Worm (Caenorhabditis elegans) whole organism, L1 larva: ENCODE results near the gene T28B11.1.
A peak's percentile ranks its signal among the peaks of the same experiment; 100 is the strongest.

Experiments used
- C04F5.9 ChIP-seq: sonication (generic microtip); optimal IDR thresholded peaks from 2 replicates; lab custom pipeline; 2016; ENCODE audit warnings: missing genetic modification characterization, missing compliant biosample characterization
- C16A3.4 ChIP-seq: fragments of 150-350 bp; optimal IDR thresholded peaks from 2 replicates; lab custom pipeline; 2014; ENCODE audit warnings: missing biosample characterization, missing genetic modification characterization
- C34B4.2 ChIP-seq: sonication (generic microtip); optimal IDR thresholded peaks from 2 replicates; lab custom pipeline; 2017; ENCODE audit warnings: mild to moderate bottlenecking, missing genetic modification characterization, missing compliant biosample characterization
- F16B12.6 ChIP-seq: fragments of 150-350 bp; optimal IDR thresholded peaks from 2 replicates; lab custom pipeline; 2014; ENCODE audit warnings: missing biosample characterization, missing genetic modification characterization
- Y116A8C.19 ChIP-seq: sonication (generic microtip); optimal IDR thresholded peaks from 2 replicates; lab custom pipeline; 2016; ENCODE audit warnings: missing compliant biosample characterization, missing genetic modification characterization, borderline replicate concordance
- aly-2 ChIP-seq: fragments of 150-350 bp; optimal IDR thresholded peaks from 2 replicates; lab custom pipeline; 2014; ENCODE audit warnings: missing biosample characterization, missing genetic modification characterization
- ama-1 ChIP-seq: fragments of 150-350 bp; optimal IDR thresholded peaks from 2 replicates; lab custom pipeline; 2014
- blmp-1 ChIP-seq: fragments of 150-350 bp; optimal IDR thresholded peaks from 2 replicates; lab custom pipeline; 2014; ENCODE audit warnings: missing biosample characterization, missing genetic modification characterization
- ceh-63 ChIP-seq: fragments of 200-800 bp; sonication (Bioruptor generic); optimal IDR thresholded peaks from 2 replicates; lab custom pipeline; 2018; ENCODE audit warnings: mild to moderate bottlenecking, missing genetic modification characterization, missing compliant biosample characterization
- ceh-8 ChIP-seq: fragments of 200-800 bp; sonication (Bioruptor generic); optimal IDR thresholded peaks from 2 replicates; lab custom pipeline; 2018; ENCODE audit warnings: mild to moderate bottlenecking, missing genetic modification characterization, moderate library complexity, missing compliant biosample characterization
- ceh-88 ChIP-seq: fragments of 200-800 bp; sonication (Bioruptor generic); IDR thresholded peaks from 2 replicates; pipeline ENCODE4 v1.3.6; 2022; ENCODE audit warnings: missing genetic modification characterization, missing compliant biosample characterization
- ceh-90 ChIP-seq: sonication (generic microtip); optimal IDR thresholded peaks from 2 replicates; lab custom pipeline; 2016; ENCODE audit warnings: missing genetic modification characterization, missing compliant biosample characterization
- efl-1 ChIP-seq, 4 experiments: fragments of 150-350 bp; optimal IDR thresholded peaks in 3 of 4; peaks in 1 of 4; 1 replicate in 1 of 4; 2 replicates in 3 of 4; lab custom pipeline; 2014; ENCODE audit warnings: missing biosample characterization in 2 of 4, missing genetic modification characterization in 2 of 4, missing genetic modification reagents in 2 of 4
- efl-3 ChIP-seq: fragments of 200-800 bp; sonication (Bioruptor generic); optimal IDR thresholded peaks from 2 replicates; lab custom pipeline; 2018; ENCODE audit warnings: mild to moderate bottlenecking, missing genetic modification characterization, missing compliant biosample characterization
- egl-13 ChIP-seq: sonication (generic microtip); optimal IDR thresholded peaks from 2 replicates; lab custom pipeline; 2016; ENCODE audit warnings: missing genotype, missing genetic modification reagents, missing genetic modification characterization, missing compliant biosample characterization
- egl-27 ChIP-seq, 2 experiments: fragments of 150-350 bp in 1 of 2; sonication (generic microtip); optimal IDR thresholded peaks; 3 replicates each; lab custom pipeline; 2017 to 2018; ENCODE audit warnings: missing biosample characterization in 2 of 2, missing genetic modification characterization in 2 of 2, missing genetic modification reagents in 2 of 2
- ets-5 ChIP-seq: fragments of 200-800 bp; sonication (Bioruptor generic); IDR thresholded peaks from 2 replicates; pipeline ENCODE4 v1.3.6; 2022; ENCODE audit warnings: missing genetic modification characterization, missing compliant biosample characterization
- fkh-10 ChIP-seq: sonication (generic microtip); optimal IDR thresholded peaks from 2 replicates; lab custom pipeline; 2017; ENCODE audit warnings: missing biosample characterization, missing genetic modification reagents, missing genetic modification characterization
- fkh-8 ChIP-seq: sonication (generic microtip); optimal IDR thresholded peaks from 2 replicates; lab custom pipeline; 2016; ENCODE audit warnings: mild to moderate bottlenecking, missing genetic modification characterization, missing compliant biosample characterization
- hpl-2 ChIP-seq: fragments of 150-350 bp; optimal IDR thresholded peaks from 2 replicates; lab custom pipeline; 2014; ENCODE audit warnings: missing biosample characterization, missing genetic modification reagents, missing genetic modification characterization
- irx-1 ChIP-seq: sonication (generic microtip); optimal IDR thresholded peaks from 2 replicates; lab custom pipeline; 2016; ENCODE audit warnings: missing genetic modification characterization, missing compliant biosample characterization
- isw-1 ChIP-seq: fragments of 200-800 bp; sonication (Bioruptor generic); IDR thresholded peaks from 2 replicates; pipeline ENCODE4 v1.3.6; 2022; ENCODE audit warnings: missing genetic modification characterization, missing compliant biosample characterization
- lin-13 ChIP-seq: fragments of 150-350 bp; optimal IDR thresholded peaks from 2 replicates; lab custom pipeline; 2014; ENCODE audit warnings: missing biosample characterization, missing genetic modification reagents, missing genetic modification characterization
- lin-14 ChIP-seq: fragments of 200-800 bp; sonication (Bioruptor generic); optimal IDR thresholded peaks from 2 replicates; lab custom pipeline; 2018; ENCODE audit warnings: mild to moderate bottlenecking, missing genetic modification characterization, moderate library complexity, missing compliant biosample characterization
- lin-15B ChIP-seq: fragments of 150-350 bp; sonication (generic microtip); optimal IDR thresholded peaks from 3 replicates; lab custom pipeline; 2014; ENCODE audit warnings: missing biosample characterization, missing genetic modification characterization
- lin-39 ChIP-seq: fragments of 150-350 bp; optimal IDR thresholded peaks from 2 replicates; lab custom pipeline; 2014; ENCODE audit warnings: missing biosample characterization, missing genetic modification reagents, missing genetic modification characterization
- lsy-2 ChIP-seq, 2 experiments: fragments of 150-350 bp; optimal IDR thresholded peaks; 2 replicates each; lab custom pipeline; 2014; ENCODE audit warnings: missing biosample characterization in 2 of 2, missing genetic modification characterization in 2 of 2
- mab-9 ChIP-seq: fragments of 200-800 bp; sonication (Bioruptor generic); IDR thresholded peaks from 2 replicates; pipeline ENCODE4 v1.3.6; 2022; ENCODE audit warnings: missing genetic modification reagents, missing genetic modification characterization, missing compliant biosample characterization
- mdl-1 ChIP-seq, 2 experiments: fragments of 150-350 bp; optimal IDR thresholded peaks; 2 replicates each; lab custom pipeline; 2014 to 2017; ENCODE audit warnings: missing biosample characterization in 2 of 2, missing genetic modification characterization in 2 of 2, inconsistent platforms in 1 of 2
- mef-2 ChIP-seq: fragments of 150-350 bp; optimal IDR thresholded peaks from 2 replicates; lab custom pipeline; 2014; ENCODE audit warnings: missing biosample characterization, missing genetic modification characterization
- nhr-11 ChIP-seq: fragments of 150-350 bp; optimal IDR thresholded peaks from 2 replicates; lab custom pipeline; 2014; ENCODE audit warnings: missing biosample characterization, missing genetic modification characterization
- nhr-19 ChIP-seq: fragments of 200-800 bp; sonication (Bioruptor generic); conservative IDR thresholded peaks from 2 replicates; pipeline ENCODE4 v1.3.6; 2022; ENCODE audit warnings: missing genetic modification characterization, missing compliant biosample characterization
- nhr-20 ChIP-seq: sonication (generic microtip); optimal IDR thresholded peaks from 2 replicates; lab custom pipeline; 2016; ENCODE audit warnings: mild to moderate bottlenecking, missing genetic modification characterization, missing compliant biosample characterization
- nhr-237 ChIP-seq: fragments of 150-350 bp; optimal IDR thresholded peaks from 2 replicates; lab custom pipeline; 2014; ENCODE audit warnings: missing biosample characterization, missing genetic modification characterization
- nhr-71 ChIP-seq: sonication (generic microtip); optimal IDR thresholded peaks from 2 replicates; lab custom pipeline; 2016; ENCODE audit warnings: mild to moderate bottlenecking, missing genetic modification characterization, moderate library complexity, missing compliant biosample characterization
- nhr-76 ChIP-seq: sonication (generic microtip); optimal IDR thresholded peaks from 2 replicates; lab custom pipeline; 2017; ENCODE audit warnings: missing biosample characterization, missing genetic modification characterization
- nhr-77 ChIP-seq: fragments of 150-350 bp; optimal IDR thresholded peaks from 2 replicates; lab custom pipeline; 2014; ENCODE audit warnings: missing biosample characterization, missing genetic modification characterization
- nhr-84 ChIP-seq: sonication (generic microtip); optimal IDR thresholded peaks from 2 replicates; lab custom pipeline; 2017; ENCODE audit warnings: missing biosample characterization, missing genetic modification characterization
- nhr-85 ChIP-seq: sonication (generic microtip); peaks from one replicate; lab custom pipeline; 2016; ENCODE audit warnings: missing genetic modification characterization, inconsistent platforms, missing compliant biosample characterization
- pax-3 ChIP-seq: fragments of 200-800 bp; sonication (Bioruptor generic); optimal IDR thresholded peaks from 2 replicates; lab custom pipeline; 2018; ENCODE audit warnings: mild to moderate bottlenecking, missing genetic modification characterization, moderate library complexity, missing compliant biosample characterization
- rnt-1 ChIP-seq: sonication (generic microtip); optimal IDR thresholded peaks from 2 replicates; lab custom pipeline; 2016; ENCODE audit warnings: mild to moderate bottlenecking, missing genetic modification characterization, moderate library complexity, missing compliant biosample characterization
- snu-23 ChIP-seq: sonication (generic microtip); optimal IDR thresholded peaks from 2 replicates; lab custom pipeline; 2016; ENCODE audit warnings: missing genetic modification characterization, missing compliant biosample characterization
- sox-4 ChIP-seq: sonication (generic microtip); optimal IDR thresholded peaks from 2 replicates; lab custom pipeline; 2016; ENCODE audit warnings: missing genetic modification characterization, missing compliant biosample characterization
- swsn-7 ChIP-seq: sonication (generic microtip); optimal IDR thresholded peaks from 2 replicates; lab custom pipeline; 2016; ENCODE audit warnings: missing genetic modification characterization, missing compliant biosample characterization
- tbx-2 ChIP-seq: sonication (generic microtip); optimal IDR thresholded peaks from 2 replicates; lab custom pipeline; 2016; ENCODE audit warnings: missing genetic modification characterization, missing compliant biosample characterization
- tlp-1 ChIP-seq: fragments of 150-350 bp; optimal IDR thresholded peaks from 2 replicates; lab custom pipeline; 2014; ENCODE audit warnings: missing biosample characterization, missing genetic modification characterization
- unc-130 ChIP-seq: fragments of 150-350 bp; optimal IDR thresholded peaks from 2 replicates; lab custom pipeline; 2017; ENCODE audit warnings: missing biosample characterization, missing genetic modification characterization, inconsistent platforms
- unc-30 ChIP-seq: sonication (generic microtip); optimal IDR thresholded peaks from 2 replicates; lab custom pipeline; 2017; ENCODE audit warnings: missing biosample characterization, missing genetic modification characterization
- unc-62 ChIP-seq: fragments of 150-350 bp; optimal IDR thresholded peaks from 2 replicates; lab custom pipeline; 2014; ENCODE audit warnings: missing biosample characterization, missing genetic modification reagents, missing genetic modification characterization
- unc-86 ChIP-seq: sonication (generic microtip); optimal IDR thresholded peaks from 2 replicates; lab custom pipeline; 2016; ENCODE audit warnings: missing genetic modification characterization, missing compliant biosample characterization
- unc-98 ChIP-seq: fragments of 200-800 bp; sonication (Bioruptor generic); IDR thresholded peaks from 2 replicates; pipeline ENCODE4 v1.3.6; 2022; ENCODE audit warnings: missing genetic modification characterization, missing compliant biosample characterization
- vab-15 ChIP-seq: sonication (generic microtip); optimal IDR thresholded peaks from 2 replicates; lab custom pipeline; 2017; ENCODE audit warnings: missing genotype, mild to moderate bottlenecking, missing genetic modification characterization, missing compliant biosample characterization
- xbp-1 ChIP-seq: sonication (generic microtip); optimal IDR thresholded peaks from 2 replicates; lab custom pipeline; 2016; ENCODE audit warnings: missing genetic modification characterization, missing compliant biosample characterization
- zip-4 ChIP-seq: fragments of 200-800 bp; sonication (Bioruptor generic); optimal IDR thresholded peaks from 2 replicates; lab custom pipeline; 2018; ENCODE audit warnings: mild to moderate bottlenecking, missing genetic modification characterization, moderate library complexity, missing compliant biosample characterization
- ztf-11 ChIP-seq, 2 experiments: sonication (generic microtip); optimal IDR thresholded peaks; 2 replicates each; lab custom pipeline; 2016 to 2017; ENCODE audit warnings: missing genetic modification characterization in 2 of 2, missing biosample characterization in 1 of 2, missing compliant biosample characterization in 1 of 2

Gene T28B11.1

ce11 chrV:10727651-10728050 is 4.6 kb downstream of the T28B11.1 start (continued):
- TF ChIP-seq nhr-11 (tag; lab: Kevin White, UChicago) (peak; percentile 45), ama-1 (lab: Kevin White, UChicago) (no peak), unc-86 (tag; lab: Kevin White, UChicago) (no peak), C04F5.9 (no peak), sox-4 (tag; lab: Kevin White, UChicago) (no peak), nhr-71 (tag; lab: Kevin White, UChicago) (peak; percentile 84), C34B4.2 (no peak), efl-3 (GFP tag; lab: Kevin White, UChicago) (no peak), rnt-1 (tag; lab: Kevin White, UChicago) (peak; percentile 91), isw-1 (no peak), ceh-8 (GFP tag; lab: Kevin White, UChicago) (no peak), nhr-84 (tag; lab: Kevin White, UChicago) (no peak), aly-2 (no peak), ets-5 (GFP tag; lab: Robert Waterston, UW) (no peak), xbp-1 (tag; lab: Kevin White, UChicago) (no peak), Y116A8C.19 (tag; lab: Kevin White, UChicago) (no peak), nhr-19 (peak; percentile 66), unc-98 (GFP tag; lab: Robert Waterston, UW) (no peak), lin-13 (GFP tag; lab: Kevin White, UChicago) (no peak), hpl-2 (GFP tag; lab: Kevin White, UChicago) (no peak), nhr-85 (no peak), egl-13 (tag; lab: Kevin White, UChicago) (no peak), C16A3.4 (tag; lab: Kevin White, UChicago) (peak; percentile 12), ztf-11 (tag; optimal IDR thresholded peaks at IDR 0.05; lab: Kevin White, UChicago) (no peak), blmp-1 (tag; lab: Kevin White, UChicago) (peak; percentile 57), unc-62 (GFP tag; lab: Kevin White, UChicago) (no peak), nhr-77 (tag; lab: Kevin White, UChicago) (no peak), mdl-1 (tag; optimal IDR thresholded peaks at IDR 0.05; lab: Kevin White, UChicago) (peak in 1 of 2 experiments; percentile 8), ceh-88 (GFP tag; lab: Robert Waterston, UW) (no peak), unc-30 (no peak), ceh-90 (tag; lab: Kevin White, UChicago) (no peak), tbx-2 (peak; percentile 69), lin-39 (tag; lab: Kevin White, UChicago) (peak; percentile 92), irx-1 (tag; lab: Kevin White, UChicago) (no peak), lsy-2 (tag; optimal IDR thresholded peaks at IDR 0.05; lab: Kevin White, UChicago) (peak in 1 of 2 experiments; percentile 26), swsn-7 (tag; lab: Kevin White, UChicago) (peak; percentile 18), snu-23 (GFP tag; lab: Kevin White, UChicago) (peak; percentile 38), fkh-8 (tag; lab: Kevin White, UChicago) (no peak), nhr-237 (tag; lab: Kevin White, UChicago) (no peak), mab-9 (no peak), F16B12.6 (no peak), lin-14 (GFP tag; lab: Kevin White, UChicago) (peak; percentile 86), mef-2 (tag; lab: Kevin White, UChicago) (no peak), egl-27 (tag; optimal IDR thresholded peaks at IDR 0.05; lab: Kevin White, UChicago) (no peak), fkh-10 (no peak), nhr-20 (peak; percentile 52), pax-3 (tag; lab: Kevin White, UChicago) (no peak), ceh-63 (no peak), nhr-76 (tag; lab: Kevin White, UChicago) (no peak), lin-15B (tag; lab: Kevin White, UChicago) (no peak), vab-15 (no peak), unc-130 (tag; lab: Kevin White, UChicago) (peak; percentile 40), efl-1 (optimal IDR thresholded peaks at IDR 0.05; lab: Kevin White, UChicago) (peak in 1 of 2 experiments; percentile 2), efl-1 (GFP tag; optimal IDR thresholded peaks at IDR 0.05 in 1 of 2; lab: Kevin White, UChicago) (peak in 1 of 2 experiments; percentile 76), zip-4 (no peak), tlp-1 (tag; lab: Kevin White, UChicago) (no peak)
